Fruit fly (Drosophila melanogaster) whole organism, wandering third instar larva: ENCODE results near the gene TbCMF46.

ENCODE experiments used
- CG32264 ChIP-seq: fragments of 200-800 bp; sonication (Bioruptor generic); optimal IDR thresholded peaks from 2 replicates; lab custom pipeline; 2016; ENCODE audit warnings: missing biosample characterization, missing genetic modification characterization
- CG9705 ChIP-seq: fragments of 200-800 bp; sonication (Bioruptor generic); optimal IDR thresholded peaks from 2 replicates; lab custom pipeline; 2018; ENCODE audit warnings: missing biosample characterization, mild to moderate bottlenecking, missing genetic modification characterization
- CrebA ChIP-seq: fragments of 200-800 bp; sonication (Bioruptor generic); optimal IDR thresholded peaks from 2 replicates; lab custom pipeline; 2016; ENCODE audit warnings: missing biosample characterization, mild to moderate bottlenecking, missing genetic modification characterization, borderline replicate concordance
- HLH106 ChIP-seq: fragments of 200-800 bp; optimal IDR thresholded peaks from 3 replicates; lab custom pipeline; 2019; ENCODE audit warnings: missing biosample characterization, mild to moderate bottlenecking, missing genetic modification characterization, moderate library complexity
- Hr83 ChIP-seq: fragments of 200-300 bp; sonication (Bioruptor generic); optimal IDR thresholded peaks from 2 replicates; lab custom pipeline; 2016; ENCODE audit warnings: missing biosample characterization, mild to moderate bottlenecking, missing genetic modification characterization, moderate library complexity; ENCODE audit not compliant: poor library complexity, severe bottlenecking
- Myc ChIP-seq: fragments of >200 bp; optimal IDR thresholded peaks from 2 replicates; lab custom pipeline; 2017
- N ChIP-seq: fragments of >200 bp; optimal IDR thresholded peaks from 2 replicates; lab custom pipeline; 2018; ENCODE audit warnings: missing biosample characterization, missing external identifiers, missing genetic modification characterization
- Sp1 ChIP-seq: fragments of 200-800 bp; sonication (Bioruptor generic); optimal IDR thresholded peaks from 3 replicates; lab custom pipeline; 2019; ENCODE audit warnings: missing biosample characterization, mild to moderate bottlenecking, missing genetic modification characterization, moderate library complexity
- Vsx2 ChIP-seq: fragments of 200-300, 225-300 bp; sonication (Bioruptor generic); optimal IDR thresholded peaks from 2 replicates; lab custom pipeline; 2018; ENCODE audit warnings: missing biosample characterization, missing genetic modification characterization; ENCODE audit not compliant: partially characterized antibody
- br ChIP-seq: fragments of 200-800 bp; sonication (Bioruptor generic); optimal IDR thresholded peaks from 2 replicates; lab custom pipeline; 2016; ENCODE audit warnings: missing biosample characterization, missing genetic modification characterization
- brk ChIP-seq: fragments of 200-800 bp; sonication (Bioruptor generic); optimal IDR thresholded peaks from 2 replicates; lab custom pipeline; 2016; ENCODE audit warnings: missing biosample characterization, mild to moderate bottlenecking, missing genetic modification characterization
- dl ChIP-seq, 2 experiments: fragments of 175-275, 200-275 bp in 1 of 2; fragments of 200-275 bp in 1 of 2; sonication (Bioruptor generic); optimal IDR thresholded peaks; lab custom pipeline; 2018; ENCODE audit warnings: mild to moderate bottlenecking in 2 of 2, missing biosample characterization in 2 of 2, missing genetic modification characterization in 2 of 2, moderate library complexity in 2 of 2; ENCODE audit not compliant: partially characterized antibody in 2 of 2, insufficient read depth in 1 of 2
- dmrt93B ChIP-seq: fragments of 200-800 bp; sonication (Bioruptor generic); optimal IDR thresholded peaks from 2 replicates; lab custom pipeline; 2018; ENCODE audit warnings: missing biosample characterization, mild to moderate bottlenecking, missing genetic modification characterization
- dsf ChIP-seq: sonication (Bioruptor generic); optimal IDR thresholded peaks from 2 replicates; lab custom pipeline; 2016; ENCODE audit warnings: missing biosample characterization, missing genetic modification characterization, borderline replicate concordance
- ey ChIP-seq: fragments of 200-800 bp; sonication (Bioruptor generic); optimal IDR thresholded peaks from 2 replicates; lab custom pipeline; 2016; ENCODE audit warnings: missing biosample characterization, missing genetic modification characterization
- foxo ChIP-seq, 2 experiments: fragments of 200-800 bp; sonication (Bioruptor generic); optimal IDR thresholded peaks; 2 replicates in 1 of 2; 3 replicates in 1 of 2; lab custom pipeline; 2016 to 2017; ENCODE audit warnings: missing biosample characterization in 2 of 2, missing genetic modification characterization in 2 of 2
- fru ChIP-seq: fragments of 200-800 bp; sonication (Bioruptor generic); optimal IDR thresholded peaks from 3 replicates; lab custom pipeline; 2016; ENCODE audit warnings: missing biosample characterization, mild to moderate bottlenecking, missing genetic modification characterization
- h ChIP-seq: fragments of 200-800 bp; sonication (Bioruptor generic); optimal IDR thresholded peaks from 3 replicates; lab custom pipeline; 2016; ENCODE audit warnings: missing biosample characterization, mild to moderate bottlenecking, missing genetic modification characterization
- jim ChIP-seq: fragments of 175-275, 200-325 bp; sonication (Bioruptor generic); optimal IDR thresholded peaks from 2 replicates; lab custom pipeline; 2016; ENCODE audit warnings: missing biosample characterization, mild to moderate bottlenecking, missing genetic modification characterization
- pan ChIP-seq: fragments of >200 bp; optimal IDR thresholded peaks from 2 replicates; lab custom pipeline; 2017
- psq ChIP-seq: fragments of 200-800 bp; sonication (Bioruptor generic); optimal IDR thresholded peaks from 3 replicates; lab custom pipeline; 2017; ENCODE audit warnings: missing biosample characterization, mild to moderate bottlenecking, missing genetic modification characterization, moderate library complexity
- rgr ChIP-seq: fragments of 200-800 bp; sonication (Bioruptor generic); optimal IDR thresholded peaks from 3 replicates; lab custom pipeline; 2016; ENCODE audit warnings: missing biosample characterization, mild to moderate bottlenecking, missing genetic modification characterization
- sage ChIP-seq: fragments of 200-800 bp; sonication (Bioruptor generic); optimal IDR thresholded peaks from 2 replicates; lab custom pipeline; 2016; ENCODE audit warnings: missing biosample characterization, mild to moderate bottlenecking, missing genetic modification characterization
- tai ChIP-seq: sonication (Bioruptor generic); optimal IDR thresholded peaks from 2 replicates; lab custom pipeline; 2016; ENCODE audit warnings: missing biosample characterization, missing genetic modification characterization

Gene TbCMF46

DNA sequence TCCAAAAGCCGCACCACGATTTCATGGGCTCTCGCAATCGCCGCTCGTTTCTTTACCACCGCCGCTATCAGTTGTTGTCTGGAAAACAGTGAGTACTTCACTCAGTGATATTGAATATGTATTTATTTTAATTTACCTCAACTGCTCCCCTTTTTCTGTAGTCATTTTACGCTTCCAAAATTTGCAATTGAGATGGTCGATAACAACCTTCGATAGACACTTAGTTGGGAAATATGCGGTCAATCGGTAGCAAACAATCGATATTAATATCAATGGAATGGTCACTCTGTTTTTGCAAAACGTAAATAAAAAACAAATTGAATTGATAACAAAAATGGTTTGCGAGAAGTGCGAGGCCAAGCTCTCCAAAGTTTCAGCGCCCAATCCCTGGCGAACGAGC, 34.1 kb downstream of the TbCMF46 start, which contains the start of the genes CG34183 and CG4537:
Gene CG34183 (minus strand): TSS at position 197 of the 400 bp plus-strand sequence.
Gene CG4537 (plus strand): TSS at position 310 of the 400 bp plus-strand sequence.
- TF ChIP-seq rgr (peak; percentile 33), CG32264 (GFP tag; lab: Kevin White, UChicago) (peak; percentile 3), h (GFP tag; lab: Kevin White, UChicago) (peak; percentile 1), psq (GFP tag; lab: Kevin White, UChicago) (no peak), dsf (GFP tag; lab: Kevin White, UChicago) (no peak), foxo (GFP tag; optimal IDR thresholded peaks at IDR 0.05; lab: Kevin White, UChicago) (no peak), ey (GFP tag; lab: Kevin White, UChicago) (no peak)

DNA sequence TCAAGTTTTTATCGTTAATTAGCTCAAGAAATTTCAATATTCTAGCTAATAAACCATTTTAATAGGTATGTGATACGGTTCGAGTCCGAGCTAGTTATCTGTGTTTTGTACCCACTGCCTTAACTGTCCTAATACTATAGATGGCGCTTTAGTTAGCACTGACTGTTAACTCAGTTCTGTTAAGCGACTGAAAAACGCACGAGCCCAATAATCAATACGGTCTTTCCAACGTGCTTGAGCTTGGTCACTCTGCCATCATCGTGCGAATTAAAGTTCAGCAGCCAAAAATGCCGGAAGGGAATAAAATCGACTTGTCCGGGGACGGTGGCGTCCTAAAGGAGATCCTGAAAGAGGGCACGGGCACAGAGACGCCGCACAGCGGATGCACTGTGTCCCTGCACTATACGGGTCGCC, 36.8 kb downstream of the TbCMF46 start, which contains the start of gene Fkbp59:
Gene Fkbp59 (plus strand): TSS at position 150 of the 414 bp plus-strand sequence.
- TF ChIP-seq dmrt93B (GFP tag; lab: Kevin White, UChicago) (no peak), Vsx2 (peak; percentile 99), jim (GFP tag; lab: Kevin White, UChicago) (no peak), sage (GFP tag; lab: Kevin White, UChicago) (no peak), Myc (lab: Kevin White, UChicago) (peak; percentile 83), CG9705 (GFP tag; lab: Kevin White, UChicago) (no peak), N (GFP tag; lab: Kevin White, UChicago) (no peak), Sp1 (GFP tag; lab: Kevin White, UChicago) (no peak), brk (GFP tag; lab: Kevin White, UChicago) (no peak), pan (lab: Kevin White, UChicago) (no peak), HLH106 (tag; lab: Kevin White, UChicago) (no peak), CrebA (GFP tag; lab: Kevin White, UChicago) (no peak), h (GFP tag; lab: Kevin White, UChicago) (no peak)

DNA sequence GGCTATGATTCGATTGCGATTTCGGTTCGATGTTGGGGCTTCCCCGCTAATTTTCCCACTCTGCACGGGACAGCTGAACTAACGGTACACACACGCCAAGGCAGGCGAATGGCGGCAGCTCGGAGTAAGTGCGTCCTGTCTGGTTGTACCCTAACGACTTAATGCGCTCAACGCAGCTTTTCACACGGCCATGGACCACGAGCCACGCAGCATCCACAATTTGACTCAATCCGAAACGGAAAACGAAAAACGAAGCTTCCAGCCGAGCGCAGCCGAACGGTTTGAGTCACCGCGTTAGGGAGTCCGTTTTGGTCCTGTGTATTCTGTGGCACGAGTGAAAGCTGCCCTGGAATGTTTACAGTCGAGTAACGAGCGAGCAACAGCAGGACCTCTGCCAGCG, 38.6 kb downstream of the TbCMF46 start, which contains the start of gene nAChRalpha6:
Gene nAChRalpha6 (minus strand): TSS at position 165 of the 400 bp plus-strand sequence.
- TF ChIP-seq tai (no peak), br (GFP tag; lab: Kevin White, UChicago) (no peak), rgr (no peak)

DNA sequence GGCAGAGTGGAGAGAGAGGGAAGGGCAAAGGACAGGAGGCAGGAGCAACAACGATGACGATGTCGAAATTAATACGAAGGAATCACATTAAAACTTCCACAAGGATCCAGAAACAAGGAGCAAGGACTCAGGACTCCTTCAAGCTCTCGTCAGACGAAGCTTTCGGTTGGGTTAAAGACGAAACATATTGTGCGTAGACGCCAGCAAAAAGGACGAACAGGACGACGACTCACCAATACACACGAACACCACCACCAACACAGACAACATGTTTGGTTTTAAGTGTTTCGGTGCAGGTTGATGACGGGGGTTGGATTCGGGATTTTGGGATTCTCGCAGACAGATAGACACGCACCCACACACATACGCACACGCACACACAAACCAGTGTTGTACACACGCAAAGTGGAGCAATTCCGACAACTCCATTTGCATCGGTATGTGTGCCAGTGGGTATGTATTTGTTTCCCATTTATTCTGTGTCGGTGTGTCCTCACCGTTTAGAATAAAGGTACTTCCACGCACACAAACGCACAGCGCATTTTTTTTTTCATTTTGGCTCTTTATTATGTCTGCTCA, 42.2 kb downstream of the TbCMF46 start:
- TF ChIP-seq CG32264 (GFP tag; lab: Kevin White, UChicago) (no peak), Myc (lab: Kevin White, UChicago) (no peak), brk (GFP tag; lab: Kevin White, UChicago) (no peak), Vsx2 (no peak), Hr83 (GFP tag; lab: Kevin White, UChicago) (no peak), pan (lab: Kevin White, UChicago) (no peak), dl (GFP tag; optimal IDR thresholded peaks at IDR 0.05; lab: Kevin White, UChicago; ENCODE audit: insufficient read depth in 1 of 2, partially characterized antibody in 2 of 2) (no peak), fru (no peak), h (GFP tag; lab: Kevin White, UChicago) (no peak)
